Worm (Caenorhabditis elegans) whole organism, young adult: Measurements from ENCODE around the gene nlp-59.

ENCODE experiments used
- B0336.3 ChIP-seq: fragments of 200-800 bp; sonication (Bioruptor generic); IDR thresholded peaks from 2 replicates; pipeline ENCODE4 v1.3.6; 2022; ENCODE audit warnings: missing genetic modification characterization, missing compliant biosample characterization
- C06A6.2 ChIP-seq: fragments of 200-800 bp; sonication (Bioruptor generic); conservative IDR thresholded peaks from 2 replicates; pipeline ENCODE4 v1.3.6; 2022; ENCODE audit warnings: missing genetic modification characterization, missing compliant biosample characterization
- C17E4.6 ChIP-seq: fragments of 200-800 bp; sonication (Bioruptor generic); IDR thresholded peaks from 2 replicates; pipeline ENCODE4 v1.3.6; 2022; ENCODE audit warnings: missing genetic modification reagents, missing genetic modification characterization, missing compliant biosample characterization
- F10E7.11 ChIP-seq: sonication (generic microtip); optimal IDR thresholded peaks from 2 replicates; lab custom pipeline; 2017; ENCODE audit warnings: mild to moderate bottlenecking, missing genetic modification characterization, moderate library complexity, missing compliant biosample characterization
- F22D6.2 ChIP-seq: sonication (generic microtip); optimal IDR thresholded peaks from 2 replicates; lab custom pipeline; 2016; ENCODE audit warnings: mild to moderate bottlenecking, missing genetic modification characterization, missing compliant biosample characterization
- F23B12.7 ChIP-seq: sonication (generic microtip); optimal IDR thresholded peaks from 2 replicates; lab custom pipeline; 2017; ENCODE audit warnings: missing genetic modification characterization, mild to moderate bottlenecking, missing compliant biosample characterization, antibody characterized with exemption, moderate library complexity; ENCODE audit not compliant: insufficient read depth
- F37B4.10 ChIP-seq: fragments of 200-800 bp; sonication (Bioruptor generic); IDR thresholded peaks from 2 replicates; pipeline ENCODE4 v1.3.6; 2022; ENCODE audit warnings: missing genetic modification characterization, missing compliant biosample characterization
- T26A5.8 ChIP-seq: sonication (generic microtip); optimal IDR thresholded peaks from 2 replicates; lab custom pipeline; 2016; ENCODE audit warnings: missing genetic modification characterization, missing compliant biosample characterization
- Y56A3A.18 ChIP-seq: fragments of 200-800 bp; sonication (Bioruptor generic); IDR thresholded peaks from 2 replicates; pipeline ENCODE4 v1.3.6; 2022; ENCODE audit warnings: missing genetic modification reagents, missing genetic modification characterization, missing compliant biosample characterization
- Y79H2A.3 ChIP-seq: fragments of 200-800 bp; sonication (Bioruptor generic); conservative IDR thresholded peaks from 2 replicates; pipeline ENCODE4 v1.3.6; 2022; ENCODE audit warnings: missing genetic modification reagents, missing genetic modification characterization, missing compliant biosample characterization
- Y95B8A.8 ChIP-seq: fragments of 200-800 bp; sonication (Bioruptor generic); IDR thresholded peaks from 2 replicates; pipeline ENCODE4 v1.3.6; 2022; ENCODE audit warnings: missing genetic modification reagents, missing genetic modification characterization, missing compliant biosample characterization
- ZK185.1 ChIP-seq: sonication (generic microtip); optimal IDR thresholded peaks from 2 replicates; lab custom pipeline; 2016; ENCODE audit warnings: mild to moderate bottlenecking, missing genetic modification characterization, missing compliant biosample characterization; ENCODE audit not compliant: poor library complexity, severe bottlenecking
- ama-1 ChIP-seq, 3 experiments: fragments of 150-350 bp in 1 of 3; sonication (generic microtip) in 2 of 3; optimal IDR thresholded peaks; 2 replicates each; lab custom pipeline; 2014 to 2018; ENCODE audit warnings: missing biosample characterization in 2 of 3, missing genetic modification characterization in 2 of 3, missing genetic modification reagents in 2 of 3
- attf-6 ChIP-seq: fragments of 200-800 bp; sonication (Bioruptor generic); IDR thresholded peaks from 2 replicates; pipeline ENCODE4 v1.3.6; 2022; ENCODE audit warnings: missing genetic modification reagents, missing genetic modification characterization, missing compliant biosample characterization
- ccch-3 ChIP-seq: fragments of 200-800 bp; sonication (Bioruptor generic); optimal IDR thresholded peaks from 2 replicates; lab custom pipeline; 2018; ENCODE audit warnings: mild to moderate bottlenecking, missing genetic modification characterization, missing compliant biosample characterization
- ceh-100 ChIP-seq: fragments of 200-800 bp; sonication (Bioruptor generic); IDR thresholded peaks from 2 replicates; pipeline ENCODE4 v1.3.6; 2022; ENCODE audit warnings: missing genetic modification reagents, missing genetic modification characterization, missing compliant biosample characterization
- ceh-27 ChIP-seq: fragments of 200-800 bp; sonication (Bioruptor generic); optimal IDR thresholded peaks from 2 replicates; lab custom pipeline; 2018; ENCODE audit warnings: mild to moderate bottlenecking, missing genetic modification characterization, moderate library complexity, missing compliant biosample characterization
- ceh-58 ChIP-seq: fragments of 200-800 bp; sonication (Bioruptor generic); IDR thresholded peaks from 2 replicates; pipeline ENCODE4 v1.3.6; 2022; ENCODE audit warnings: missing genetic modification characterization, missing compliant biosample characterization
- ceh-91 ChIP-seq: fragments of 200-800 bp; sonication (Bioruptor generic); IDR thresholded peaks from 2 replicates; pipeline ENCODE4 v1.3.6; 2022; ENCODE audit warnings: missing genetic modification reagents, missing genetic modification characterization, missing compliant biosample characterization
- chd-7 ChIP-seq: sonication (generic microtip); optimal IDR thresholded peaks from 2 replicates; lab custom pipeline; 2016; ENCODE audit warnings: mild to moderate bottlenecking, missing genetic modification characterization, moderate library complexity, missing compliant biosample characterization
- die-1 ChIP-seq: sonication (generic microtip); optimal IDR thresholded peaks from 2 replicates; lab custom pipeline; 2016; ENCODE audit warnings: missing genotype, mild to moderate bottlenecking, missing genetic modification characterization, missing compliant biosample characterization
- dpl-1 ChIP-seq: fragments of 150-350 bp; optimal IDR thresholded peaks from 2 replicates; lab custom pipeline; 2014; ENCODE audit warnings: missing biosample characterization, missing genetic modification reagents, missing genetic modification characterization
- efl-1 ChIP-seq: fragments of 150-350 bp; optimal IDR thresholded peaks from 2 replicates; lab custom pipeline; 2014; ENCODE audit warnings: missing biosample characterization, missing genetic modification reagents, missing genetic modification characterization
- egl-18 ChIP-seq: fragments of 200-800 bp; sonication (Bioruptor generic); IDR thresholded peaks from 2 replicates; pipeline ENCODE4 v1.3.6; 2022; ENCODE audit warnings: missing genetic modification reagents, missing genetic modification characterization, missing compliant biosample characterization
- egl-44 ChIP-seq: fragments of 200-800 bp; sonication (Bioruptor generic); IDR thresholded peaks from 2 replicates; pipeline ENCODE4 v1.3.6; 2022; ENCODE audit warnings: missing genetic modification reagents, missing genetic modification characterization, missing compliant biosample characterization
- egrh-3 ChIP-seq: fragments of 200-800 bp; sonication (Bioruptor generic); IDR thresholded peaks from 2 replicates; pipeline ENCODE4 v1.3.6; 2022; ENCODE audit warnings: missing genetic modification reagents, missing genetic modification characterization, missing compliant biosample characterization
- ekl-4 ChIP-seq: fragments of 200-800 bp; sonication (Bioruptor generic); IDR thresholded peaks from 2 replicates; pipeline ENCODE4 v1.3.6; 2022; ENCODE audit warnings: missing genetic modification reagents, missing genetic modification characterization, missing compliant biosample characterization
- fkh-3 ChIP-seq: sonication (generic microtip); optimal IDR thresholded peaks from 2 replicates; lab custom pipeline; 2016; ENCODE audit warnings: mild to moderate bottlenecking, missing genetic modification characterization, missing compliant biosample characterization
- hlh-12 ChIP-seq: sonication (generic microtip); optimal IDR thresholded peaks from 2 replicates; lab custom pipeline; 2016; ENCODE audit warnings: missing genetic modification characterization, missing compliant biosample characterization
- hmg-1.2 ChIP-seq: fragments of 200-800 bp; sonication (Bioruptor generic); IDR thresholded peaks from 2 replicates; pipeline ENCODE4 v1.3.6; 2022; ENCODE audit warnings: missing genetic modification reagents, missing genetic modification characterization, missing compliant biosample characterization
- hmg-20 ChIP-seq: fragments of 200-800 bp; sonication (Bioruptor generic); IDR thresholded peaks from 2 replicates; pipeline ENCODE4 v1.3.6; 2022; ENCODE audit warnings: missing genetic modification reagents, missing genetic modification characterization, missing compliant biosample characterization
- hrde-1 ChIP-seq: sonication (generic microtip); optimal IDR thresholded peaks from 2 replicates; lab custom pipeline; 2016; ENCODE audit warnings: missing genetic modification characterization, mild to moderate bottlenecking, missing compliant biosample characterization, moderate library complexity, missing genotype, missing genetic modification reagents, borderline replicate concordance
- let-526 ChIP-seq: fragments of 200-800 bp; sonication (Bioruptor generic); IDR thresholded peaks from 2 replicates; pipeline ENCODE4 v1.3.6; 2022; ENCODE audit warnings: missing genetic modification reagents, missing genetic modification characterization, missing compliant biosample characterization
- madf-3 ChIP-seq: fragments of 200-800 bp; sonication (Bioruptor generic); IDR thresholded peaks from 2 replicates; pipeline ENCODE4 v1.3.6; 2022; ENCODE audit warnings: missing genetic modification reagents, missing genetic modification characterization, missing compliant biosample characterization
- mcd-1 ChIP-seq: fragments of 200-800 bp; sonication (Bioruptor generic); IDR thresholded peaks from 2 replicates; pipeline ENCODE4 v1.3.6; 2022; ENCODE audit warnings: missing genetic modification reagents, missing genetic modification characterization, missing compliant biosample characterization
- mel-28 ChIP-seq: sonication (generic microtip); optimal IDR thresholded peaks from 2 replicates; lab custom pipeline; 2016; ENCODE audit warnings: borderline replicate concordance, mild to moderate bottlenecking, missing genetic modification characterization, missing compliant biosample characterization
- mes-4 ChIP-seq: sonication (generic microtip); optimal IDR thresholded peaks from 2 replicates; lab custom pipeline; 2016; ENCODE audit warnings: missing genotype, missing genetic modification characterization, missing compliant biosample characterization
- nhr-80 ChIP-seq: sonication (generic microtip); optimal IDR thresholded peaks from 2 replicates; lab custom pipeline; 2016; ENCODE audit warnings: missing genetic modification characterization, missing compliant biosample characterization
- nhr-90 ChIP-seq: sonication (generic microtip); optimal IDR thresholded peaks from 2 replicates; lab custom pipeline; 2016; ENCODE audit warnings: missing genotype, mild to moderate bottlenecking, missing genetic modification characterization, missing compliant biosample characterization
- snpc-3.4 ChIP-seq: sonication (generic microtip); optimal IDR thresholded peaks from 2 replicates; lab custom pipeline; 2017; ENCODE audit warnings: missing genetic modification characterization, mild to moderate bottlenecking, missing compliant biosample characterization, antibody characterized with exemption, moderate library complexity, missing genotype, missing genetic modification reagents
- snpc-4 ChIP-seq, 5 experiments: fragments of 150-350 bp in 1 of 5; sonication (generic microtip) in 4 of 5; optimal IDR thresholded peaks; 2 replicates each; lab custom pipeline; 2014 to 2018; ENCODE audit warnings: missing genetic modification characterization in 5 of 5, missing biosample characterization in 3 of 5, antibody characterized with exemption in 2 of 5, mild to moderate bottlenecking in 2 of 5, missing compliant biosample characterization in 2 of 5, missing genotype in 2 of 5, moderate library complexity in 2 of 5, missing genetic modification reagents in 1 of 5
- tbx-9 ChIP-seq: sonication (generic microtip); optimal IDR thresholded peaks from 2 replicates; lab custom pipeline; 2016; ENCODE audit warnings: borderline replicate concordance, missing genetic modification characterization, inconsistent platforms, missing compliant biosample characterization
- tlf-1 ChIP-seq: fragments of 200-800 bp; sonication (Bioruptor generic); optimal IDR thresholded peaks from 2 replicates; lab custom pipeline; 2018; ENCODE audit warnings: mild to moderate bottlenecking, missing genetic modification characterization, missing compliant biosample characterization
- unc-130 ChIP-seq: sonication (generic microtip); optimal IDR thresholded peaks from 2 replicates; lab custom pipeline; 2016; ENCODE audit warnings: missing genetic modification reagents, missing genetic modification characterization, missing compliant biosample characterization
- xnd-1 ChIP-seq: sonication (generic microtip); optimal IDR thresholded peaks from 2 replicates; lab custom pipeline; 2016; ENCODE audit warnings: missing genotype, missing genetic modification reagents, missing genetic modification characterization, missing compliant biosample characterization
- ztf-26 ChIP-seq: sonication (generic microtip); optimal IDR thresholded peaks from 2 replicates; lab custom pipeline; 2017; ENCODE audit warnings: missing genetic modification characterization, missing compliant biosample characterization
- ztf-3 ChIP-seq: fragments of 200-800 bp; sonication (Bioruptor generic); optimal IDR thresholded peaks from 2 replicates; lab custom pipeline; 2018; ENCODE audit warnings: mild to moderate bottlenecking, missing genetic modification characterization, missing compliant biosample characterization

Gene nlp-59

DNA sequence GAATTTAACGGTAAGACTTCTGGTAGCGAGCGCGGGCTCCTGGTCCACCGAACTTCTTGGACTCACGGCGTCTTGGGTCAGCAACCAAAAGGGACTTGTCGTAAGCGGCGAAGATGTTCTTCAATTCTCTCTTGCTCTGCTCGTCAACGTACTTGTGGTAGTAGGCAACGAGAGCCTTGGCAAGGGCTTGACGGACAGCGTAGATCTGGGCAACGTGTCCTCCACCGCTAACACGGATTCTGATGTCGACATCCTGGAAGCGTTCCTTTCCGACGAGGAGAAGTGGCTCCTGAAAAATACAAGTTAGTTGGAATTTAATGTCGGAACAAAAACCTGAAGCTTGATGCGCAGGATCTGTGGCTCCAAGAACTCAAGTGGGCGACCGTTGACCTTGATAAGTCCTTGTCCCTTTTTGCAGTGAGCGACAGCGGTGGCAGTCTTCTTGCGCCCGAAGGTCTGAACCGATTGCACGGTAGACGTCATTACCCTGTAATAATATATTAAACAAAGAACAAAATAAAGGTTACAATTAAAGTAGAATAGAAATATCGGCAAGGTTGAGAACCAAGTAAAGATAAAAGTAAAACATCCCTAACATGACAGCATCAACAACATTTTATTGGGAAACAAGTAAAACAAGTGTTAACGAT is 28.9 kb downstream of the nlp-59 start, which contains the start of gene rps-16 (continued):
- TF ChIP-seq ceh-100 (GFP tag; lab: Robert Waterston, UW) (peak; percentile 81), nhr-80 (tag; lab: Kevin White, UChicago) (no peak), nhr-90 (tag; lab: Kevin White, UChicago) (no peak), hmg-1.2 (GFP tag; lab: Robert Waterston, UW) (peak; percentile 27; the same call in 1 of the 2 replicates), T26A5.8 (peak; percentile 79), chd-7 (peak; percentile 65), F10E7.11 (tag; lab: Kevin White, UChicago) (peak; percentile 21), hrde-1 (tag; lab: Kevin White, UChicago) (peak; percentile 76), Y79H2A.3 (GFP tag; lab: Robert Waterston, UW) (no peak), ccch-3 (GFP tag; lab: Kevin White, UChicago) (no peak), egl-18 (GFP tag; lab: Robert Waterston, UW) (no peak), ztf-3 (GFP tag; lab: Kevin White, UChicago) (no peak), F22D6.2 (tag; lab: Kevin White, UChicago) (no peak), xnd-1 (peak; percentile 9), attf-6 (peak; percentile 77), Y95B8A.8 (GFP tag; lab: Robert Waterston, UW) (0 out of 2 replicates have a peak, but pooled peaks have one; percentile 8), tbx-9 (tag; lab: Kevin White, UChicago) (no peak), die-1 (tag; lab: Kevin White, UChicago) (peak; percentile 15), snpc-3.4 (tag; lab: Kevin White, UChicago) (peak; percentile 44), fkh-3 (tag; lab: Kevin White, UChicago) (peak; percentile 89), C06A6.2 (GFP tag; lab: Robert Waterston, UW) (no peak), mcd-1 (GFP tag; lab: Robert Waterston, UW) (peak; percentile 67), egl-44 (no peak), egrh-3 (no peak), dpl-1 (GFP tag; lab: Kevin White, UChicago) (no peak), tlf-1 (peak; percentile 61), ceh-27 (no peak), ZK185.1 (no peak), snpc-4 (GFP tag; optimal IDR thresholded peaks at IDR 0.05; lab: Kevin White, UChicago) (no peak), snpc-4 (tag; optimal IDR thresholded peaks at IDR 0.05; lab: Kevin White, UChicago) (peak in 2 of 4 experiments; percentile 27 to 29), madf-3 (GFP tag; lab: Robert Waterston, UW) (peak; percentile 81), unc-130 (no peak), hmg-20 (no peak), mes-4 (tag; lab: Kevin White, UChicago) (no peak), mel-28 (tag; lab: Kevin White, UChicago) (no peak), ceh-58 (GFP tag; lab: Robert Waterston, UW) (0 out of 2 replicates have a peak, but pooled peaks have one; percentile 85), ekl-4 (GFP tag; lab: Robert Waterston, UW) (peak; percentile 89), B0336.3 (GFP tag; lab: Robert Waterston, UW) (peak; percentile 79; the same call in 1 of the 2 replicates), C17E4.6 (GFP tag; lab: Robert Waterston, UW) (0 out of 2 replicates have a peak, but pooled peaks have one; percentile 17), F23B12.7 (tag; lab: Kevin White, UChicago) (no peak), ama-1 (optimal IDR thresholded peaks at IDR 0.05; lab: Kevin White, UChicago) (no peak), ama-1 (GFP tag; optimal IDR thresholded peaks at IDR 0.05; lab: Kevin White, UChicago) (peak; percentile 29 to 80), ceh-91 (GFP tag; lab: Robert Waterston, UW) (no peak), ztf-26 (tag; lab: Kevin White, UChicago) (no peak), efl-1 (peak; percentile 3), let-526 (GFP tag; lab: Robert Waterston, UW) (no peak), Y56A3A.18 (peak; percentile 67), hlh-12 (tag; lab: Kevin White, UChicago) (no peak), F37B4.10 (GFP tag; lab: Robert Waterston, UW) (no peak)
